Worm (Caenorhabditis elegans) whole organism, L4 larva: ENCODE results near the gene nlp-45.

ENCODE experiments used
- cey-2 ChIP-seq: sonication (generic microtip); optimal IDR thresholded peaks from 3 replicates; lab custom pipeline; 2017; ENCODE audit warnings: missing genetic modification characterization, mild to moderate bottlenecking, missing compliant biosample characterization, antibody characterized with exemption, borderline replicate concordance; ENCODE audit not compliant: insufficient read depth
- fkh-10 ChIP-seq: fragments of 150-350 bp; optimal IDR thresholded peaks from 2 replicates; lab custom pipeline; 2014; ENCODE audit warnings: missing biosample characterization, missing genetic modification reagents, missing genetic modification characterization
- set-16 ChIP-seq: fragments of 200-800 bp; sonication (Bioruptor generic); IDR thresholded peaks from 2 replicates; pipeline ENCODE4 v1.3.6; 2022; ENCODE audit warnings: missing genetic modification reagents, missing genetic modification characterization, missing compliant biosample characterization

DNA sequence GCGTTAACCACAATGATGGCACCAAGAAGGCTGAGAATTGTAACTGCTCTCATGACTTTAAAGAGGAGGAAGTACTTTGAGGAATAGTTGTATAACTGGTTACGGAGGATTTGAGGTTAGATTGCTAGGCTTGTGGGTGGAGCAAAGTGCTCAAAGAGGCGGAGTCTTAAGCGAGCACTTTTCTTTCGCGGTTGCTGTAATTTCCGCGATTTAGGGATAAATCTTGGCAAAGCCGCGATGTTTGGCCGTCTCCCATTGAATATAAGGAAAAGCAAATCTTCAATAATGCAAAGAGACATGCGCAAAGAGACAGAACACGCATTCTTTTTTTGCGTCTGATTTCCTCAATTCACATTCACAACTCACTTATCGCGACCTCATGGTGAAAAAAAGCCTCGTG lies at the start of gene nlp-45:
- TF ChIP-seq set-16, result no peak
- no peak for TF ChIP-seq cey-2 (tag; lab: Kevin White, UChicago)
- TF ChIP-seq fkh-10 (GFP tag; lab: Kevin White, UChicago), result no peak
